Worm (Caenorhabditis elegans) whole organism, early embryonic: Measurements from ENCODE around the gene rap-2.

Experiments
- B0310.2 ChIP-seq: sonication (generic microtip); optimal IDR thresholded peaks from 2 replicates; lab custom pipeline; 2016; ENCODE audit warnings: mild to moderate bottlenecking, missing genetic modification characterization, missing compliant biosample characterization
- F13C5.2 ChIP-seq: sonication (generic microtip); optimal IDR thresholded peaks from 2 replicates; lab custom pipeline; 2017; ENCODE audit warnings: mild to moderate bottlenecking, missing genetic modification characterization, inconsistent platforms, missing compliant biosample characterization
- aly-1 ChIP-seq: sonication (generic microtip); optimal IDR thresholded peaks from 2 replicates; lab custom pipeline; 2016; ENCODE audit warnings: missing genetic modification characterization, missing compliant biosample characterization
- ama-1 ChIP-seq: fragments of 150-350 bp; optimal IDR thresholded peaks from 2 replicates; lab custom pipeline; 2014
- ceh-13 ChIP-seq: fragments of 200-800 bp; sonication (Bioruptor generic); optimal IDR thresholded peaks from 2 replicates; lab custom pipeline; 2018; ENCODE audit warnings: mild to moderate bottlenecking, missing genetic modification characterization, missing compliant biosample characterization
- ceh-36 ChIP-seq: sonication (generic microtip); optimal IDR thresholded peaks from 2 replicates; lab custom pipeline; 2016; ENCODE audit warnings: missing genetic modification characterization, inconsistent platforms, missing compliant biosample characterization
- ets-7 ChIP-seq: sonication (generic microtip); optimal IDR thresholded peaks from 2 replicates; lab custom pipeline; 2016; ENCODE audit warnings: missing genotype, missing genetic modification characterization, missing compliant biosample characterization
- flt-1 ChIP-seq: fragments of 200-800 bp; sonication (Bioruptor generic); IDR thresholded peaks from 2 replicates; pipeline ENCODE4 v1.3.6; 2022; ENCODE audit warnings: missing genetic modification characterization, missing compliant biosample characterization
- hmbx-1 ChIP-seq: sonication (generic microtip); optimal IDR thresholded peaks from 2 replicates; lab custom pipeline; 2016; ENCODE audit warnings: mild to moderate bottlenecking, missing genetic modification characterization, missing compliant biosample characterization
- hmg-4 ChIP-seq: fragments of 200-800 bp; sonication (Bioruptor generic); optimal IDR thresholded peaks from 2 replicates; lab custom pipeline; 2018; ENCODE audit warnings: mild to moderate bottlenecking, missing genetic modification characterization, missing compliant biosample characterization
- hnd-1 ChIP-seq: sonication (generic microtip); optimal IDR thresholded peaks from 2 replicates; lab custom pipeline; 2016; ENCODE audit warnings: missing genetic modification characterization, missing compliant biosample characterization
- pes-1 ChIP-seq: fragments of 200-800 bp; sonication (Bioruptor generic); IDR thresholded peaks from 2 replicates; pipeline ENCODE4 v1.3.6; 2022; ENCODE audit warnings: missing genetic modification reagents, missing genetic modification characterization, missing compliant biosample characterization
- scrt-1 ChIP-seq: fragments of 200-800 bp; sonication (Bioruptor generic); IDR thresholded peaks from 2 replicates; pipeline ENCODE4 v1.3.6; 2022; ENCODE audit warnings: missing genetic modification characterization, missing compliant biosample characterization
- sea-1 ChIP-seq: fragments of 200-800 bp; sonication (Bioruptor generic); conservative IDR thresholded peaks from 2 replicates; pipeline ENCODE4 v1.3.6; 2022; ENCODE audit warnings: missing genetic modification characterization, missing compliant biosample characterization
- tbx-11 ChIP-seq: fragments of 200-800 bp; sonication (Bioruptor generic); IDR thresholded peaks from 2 replicates; pipeline ENCODE4 v1.3.6; 2022; ENCODE audit warnings: missing genetic modification characterization, missing compliant biosample characterization
- tbx-37 ChIP-seq: fragments of 200-800 bp; sonication (Bioruptor generic); conservative IDR thresholded peaks from 2 replicates; pipeline ENCODE4 v1.3.6; 2022; ENCODE audit warnings: missing genetic modification reagents, missing genetic modification characterization, missing compliant biosample characterization
- tra-4 ChIP-seq: sonication (generic microtip); optimal IDR thresholded peaks from 2 replicates; lab custom pipeline; 2017; ENCODE audit warnings: missing genetic modification characterization, missing compliant biosample characterization

rap-2 gene

DNA sequence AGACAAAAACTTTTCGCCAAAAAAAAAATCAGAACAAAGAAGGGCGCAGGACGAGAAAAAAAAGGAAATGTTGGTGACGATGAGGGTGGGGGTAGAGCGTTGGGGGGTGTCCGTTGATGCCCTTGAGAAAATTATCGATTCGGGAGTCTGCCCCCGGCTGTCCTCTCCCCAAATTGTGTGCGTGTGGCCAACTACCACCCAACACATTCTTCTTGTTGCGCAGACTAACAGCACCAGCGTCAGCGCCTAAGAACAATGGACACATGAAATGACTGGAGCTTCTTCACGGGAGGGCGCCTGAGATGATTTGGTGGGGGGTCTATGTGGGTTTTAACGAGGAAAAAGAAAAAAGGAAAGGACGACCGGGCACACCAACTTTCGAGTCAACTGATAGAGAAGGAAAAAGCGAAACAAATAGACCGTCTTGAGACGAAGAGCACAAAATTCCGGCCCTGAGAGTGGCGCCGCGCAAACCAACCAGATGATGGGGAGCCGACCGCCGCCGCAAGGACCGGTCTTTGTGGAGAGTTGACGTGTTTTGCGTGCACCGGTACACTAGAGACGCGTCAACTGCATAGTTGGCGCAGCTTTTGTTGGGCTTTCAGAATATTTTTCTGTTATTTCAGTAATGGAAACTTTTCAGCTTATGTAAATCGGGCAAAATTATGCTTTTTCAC, 1.3 kb upstream of the rap-2 start, which contains the start of gene C25D7.9:
TSS of gene C25D7.9 (plus strand) at position 68 of the 677 bp plus-strand sequence.
- TF ChIP-seq ets-7 (tag; lab: Kevin White, UChicago), result no peak
- no peak for TF ChIP-seq pes-1 (GFP tag; lab: Robert Waterston, UW)
- peak; percentile 75 for TF ChIP-seq hmg-4 (GFP tag; lab: Kevin White, UChicago)
- peak; percentile 75 for TF ChIP-seq F13C5.2 (tag; lab: Kevin White, UChicago)

DNA sequence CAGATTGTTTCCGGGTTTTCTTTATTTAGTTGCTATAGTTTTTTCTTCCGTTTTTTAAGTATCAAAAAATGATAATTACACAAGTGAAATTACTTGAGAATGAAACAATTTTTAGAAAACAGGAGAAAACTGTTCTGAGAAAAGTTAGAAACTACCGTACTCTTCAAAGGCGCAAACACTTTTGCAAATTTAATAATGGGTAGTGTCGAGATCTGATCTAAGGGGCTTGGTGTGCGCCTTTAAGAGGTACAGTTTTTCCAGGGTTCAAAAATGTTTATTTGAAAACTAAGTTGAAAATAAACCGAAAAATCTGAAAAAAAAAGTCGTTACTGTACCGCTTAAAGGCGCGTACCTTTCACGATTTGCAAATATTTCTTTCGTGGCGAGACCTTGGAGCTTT, 3.3 kb downstream of the rap-2 start:
- no peak for TF ChIP-seq aly-1
- no peak for TF ChIP-seq B0310.2 (tag; lab: Kevin White, UChicago)
- no peak for TF ChIP-seq hmbx-1 (tag; lab: Kevin White, UChicago)
- no peak for TF ChIP-seq ets-7 (tag; lab: Kevin White, UChicago)
- TF ChIP-seq tbx-11, result no peak
- TF ChIP-seq scrt-1 (GFP tag; lab: Robert Waterston, UW), result no peak
- TF ChIP-seq ama-1 (lab: Kevin White, UChicago), result no peak
- no peak for TF ChIP-seq ceh-13 (GFP tag; lab: Kevin White, UChicago)
- no peak for TF ChIP-seq hmg-4 (GFP tag; lab: Kevin White, UChicago)
- no peak for TF ChIP-seq tbx-37
- TF ChIP-seq F13C5.2 (tag; lab: Kevin White, UChicago), result no peak
- no peak for TF ChIP-seq flt-1 (GFP tag; lab: Robert Waterston, UW)

DNA sequence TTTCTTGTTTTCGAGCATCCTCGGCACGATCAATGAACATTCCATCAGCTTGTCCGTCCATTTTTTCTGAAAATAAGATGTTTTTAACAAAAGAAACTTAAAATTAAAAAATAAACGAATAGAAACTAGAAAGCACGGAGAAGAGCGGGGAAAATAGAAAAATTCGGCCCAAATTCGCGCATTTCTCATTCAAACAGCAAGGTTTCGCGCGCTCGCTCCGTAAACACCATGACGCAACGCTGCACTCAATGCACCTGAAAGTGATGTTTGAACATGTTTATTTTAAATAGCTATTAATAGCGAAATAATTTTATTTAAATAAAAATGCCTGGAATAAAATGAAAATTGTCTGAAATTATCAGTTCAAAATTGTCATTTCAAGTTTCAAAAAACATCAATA, 4.4 kb downstream of the rap-2 start, which contains the start of the genes mcm-3 and C25D7.15:
TSS of gene mcm-3 (minus strand) at position 66 of the 400 bp plus-strand sequence.
TSS of gene C25D7.15 (plus strand) at position 275 of the 400 bp plus-strand sequence.
- TF ChIP-seq hmbx-1 (tag; lab: Kevin White, UChicago) (no peak), hmg-4 (GFP tag; lab: Kevin White, UChicago) (no peak), ets-7 (tag; lab: Kevin White, UChicago) (no peak), tbx-37 (no peak), flt-1 (GFP tag; lab: Robert Waterston, UW) (no peak), ceh-13 (GFP tag; lab: Kevin White, UChicago) (no peak), tra-4 (tag; lab: Kevin White, UChicago) (no peak), sea-1 (GFP tag; lab: Robert Waterston, UW) (no peak)

DNA sequence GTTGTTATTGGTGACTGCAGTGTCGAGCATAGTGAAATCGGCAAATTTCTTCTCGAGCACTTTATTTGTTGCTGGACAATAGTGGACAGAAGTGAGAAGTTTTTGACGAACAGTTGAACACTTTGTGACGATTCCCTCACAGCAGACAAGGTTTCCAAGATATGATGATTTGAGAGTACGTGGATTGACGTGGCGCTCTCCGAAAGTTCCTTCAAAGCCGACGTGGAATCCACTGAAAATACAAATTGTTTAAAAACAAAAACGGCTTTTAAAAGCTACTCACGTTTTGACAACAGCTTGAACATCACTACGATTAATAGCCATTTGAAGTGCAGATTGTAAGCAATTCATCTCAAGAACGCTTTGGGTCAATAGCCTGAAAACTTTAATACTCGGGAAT, 4.9 kb downstream of the rap-2 start:
- TF ChIP-seq ceh-13 (GFP tag; lab: Kevin White, UChicago) (no peak), pes-1 (GFP tag; lab: Robert Waterston, UW) (no peak), tra-4 (tag; lab: Kevin White, UChicago) (no peak), hmbx-1 (tag; lab: Kevin White, UChicago) (no peak), ama-1 (lab: Kevin White, UChicago) (no peak), hmg-4 (GFP tag; lab: Kevin White, UChicago) (no peak), tbx-37 (no peak), ceh-36 (no peak), flt-1 (GFP tag; lab: Robert Waterston, UW) (no peak), B0310.2 (tag; lab: Kevin White, UChicago) (no peak)

DNA sequence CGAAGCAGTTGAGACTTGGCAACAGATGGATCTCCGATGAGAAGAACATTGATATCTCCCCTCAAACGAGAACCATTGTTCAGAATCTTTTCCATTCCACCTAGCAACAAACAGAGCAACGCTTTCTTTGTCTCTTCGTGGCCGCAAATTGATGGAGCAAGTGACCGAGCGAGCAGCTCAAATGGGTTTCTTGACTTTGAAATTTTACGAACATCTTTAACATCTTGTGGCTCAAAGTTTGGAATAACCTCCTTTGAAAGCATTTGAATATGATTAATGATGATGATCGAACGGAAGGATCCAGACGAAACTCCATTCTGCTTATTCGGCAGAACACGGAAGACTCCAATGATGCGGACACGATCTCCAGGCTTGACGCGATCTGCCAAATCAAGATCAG, 5.5 kb downstream of the rap-2 start:
- no peak for TF ChIP-seq tbx-37
- TF ChIP-seq F13C5.2 (tag; lab: Kevin White, UChicago), result no peak
- no peak for TF ChIP-seq flt-1 (GFP tag; lab: Robert Waterston, UW)
- TF ChIP-seq ets-7 (tag; lab: Kevin White, UChicago), result no peak
- no peak for TF ChIP-seq hnd-1
- TF ChIP-seq tbx-11, result no peak
- no peak for TF ChIP-seq ceh-36
- no peak for TF ChIP-seq sea-1 (GFP tag; lab: Robert Waterston, UW)
- TF ChIP-seq scrt-1 (GFP tag; lab: Robert Waterston, UW), result no peak
- no peak for TF ChIP-seq ama-1 (lab: Kevin White, UChicago)
- TF ChIP-seq B0310.2 (tag; lab: Kevin White, UChicago), result no peak

DNA sequence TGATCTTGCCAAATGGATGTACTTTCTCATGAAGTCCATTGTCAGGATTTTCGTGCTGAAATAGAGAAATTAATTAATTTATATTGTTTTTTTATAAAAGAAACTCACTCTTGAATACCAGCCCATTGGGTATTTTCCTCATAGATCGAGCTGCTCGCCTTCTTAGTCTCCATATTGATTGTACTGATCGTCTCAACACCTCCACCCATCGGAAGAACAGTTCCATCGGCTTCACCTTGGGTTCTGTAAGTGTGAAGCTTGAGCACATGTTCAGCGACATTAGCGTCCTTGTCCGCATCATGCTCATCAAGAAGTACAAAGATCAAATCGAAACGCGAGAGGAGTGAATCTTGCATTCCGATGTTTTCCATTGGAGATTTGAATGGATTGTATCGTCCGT, 6.2 kb downstream of the rap-2 start:
- TF ChIP-seq B0310.2 (tag; lab: Kevin White, UChicago) (no peak), tbx-11 (no peak), hmbx-1 (tag; lab: Kevin White, UChicago) (no peak), hmg-4 (GFP tag; lab: Kevin White, UChicago) (no peak), hnd-1 (no peak)

DNA sequence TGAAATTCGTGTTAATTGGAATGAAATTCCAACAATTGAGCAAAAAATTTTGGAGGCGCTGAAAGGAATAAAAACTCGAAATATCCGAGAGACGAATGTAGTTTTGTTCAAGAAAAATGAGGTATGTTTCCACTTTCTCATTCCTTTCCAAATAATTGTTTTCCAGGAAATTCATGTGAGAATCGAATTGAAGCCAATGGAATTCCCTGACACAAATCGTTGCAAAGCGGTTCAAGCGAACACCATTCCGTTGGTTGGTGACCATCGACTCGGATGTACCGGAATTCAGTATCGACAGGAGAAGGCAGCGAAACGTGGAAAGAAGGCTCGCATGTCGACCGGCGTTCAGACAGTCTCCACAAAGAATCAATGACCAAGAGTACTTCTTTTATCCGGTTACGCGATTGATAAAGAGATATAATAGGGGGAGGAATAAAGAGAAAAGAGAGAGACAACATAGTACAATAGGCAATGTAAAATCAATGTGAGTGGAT, 7.5 kb downstream of the rap-2 start:
- TF ChIP-seq flt-1 (GFP tag; lab: Robert Waterston, UW) (no peak), ama-1 (lab: Kevin White, UChicago) (no peak)

DNA sequence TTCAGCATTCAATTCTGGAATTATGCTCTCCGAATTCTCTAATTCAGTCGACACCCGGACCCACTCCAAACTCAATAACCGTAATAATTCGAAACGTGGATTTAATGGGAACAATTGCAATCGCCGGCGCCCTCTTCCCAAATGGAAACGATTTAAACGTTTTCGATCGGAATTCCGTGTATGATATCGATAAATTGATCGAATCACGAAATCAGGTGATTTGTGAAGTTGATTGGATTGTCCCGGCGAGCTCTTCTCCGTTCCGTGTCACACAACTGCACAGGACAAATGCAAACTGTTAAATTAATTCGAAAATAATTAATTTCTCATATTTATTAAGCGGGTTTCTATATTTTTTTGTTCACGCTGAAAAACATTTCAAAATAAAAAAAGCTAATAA, 8.0 kb downstream of the rap-2 start, which contains the start of gene C25D7.16:
TSS of gene C25D7.16 (plus strand) at position 301 of the 400 bp plus-strand sequence.
- TF ChIP-seq flt-1 (GFP tag; lab: Robert Waterston, UW) (no peak), ama-1 (lab: Kevin White, UChicago) (no peak), hmbx-1 (tag; lab: Kevin White, UChicago) (no peak), tbx-11 (no peak), ets-7 (tag; lab: Kevin White, UChicago) (no peak), sea-1 (GFP tag; lab: Robert Waterston, UW) (no peak), hnd-1 (no peak), hmg-4 (GFP tag; lab: Kevin White, UChicago) (no peak), tbx-37 (no peak), scrt-1 (GFP tag; lab: Robert Waterston, UW) (no peak), aly-1 (no peak)
